Comparison of ENCODE assay signal across 1 fruit fly cellular context in genomic region chr3R:15332994-15333393, dm6.
A peak's percentile ranks its signal among the peaks of the same experiment; 100 is the strongest.
TF ChIP-seq lines count a peak whose summit lies in the region.

TSS of gene Fkbp39 (minus strand) at chr3R:15333133.
TSS of gene Cyfip (plus strand) at chr3R:15333266.

TF ChIP-seq in whole organism, embryonic, 481 proteins besides CTCF, POLR2A, EP300 and RAD21 (continued from another document):
- 0 out of 3 replicates have a peak, but pooled peaks have one; percentile 27 for TF ChIP-seq ase (GFP tag; IDR thresholded peaks at IDR 0.05; lab: Robert Waterston, UW)
- TF ChIP-seq Tbp (GFP tag; optimal IDR thresholded peaks at IDR 0.05; lab: Kevin White, UChicago) = no peak
- peak; percentile 75 for TF ChIP-seq bbx (GFP tag; IDR thresholded peaks at IDR 0.05; lab: Robert Waterston, UW; ENCODE audit: partially characterized antibody)
- peak; percentile 31; the same call in 1 of the 2 replicates for TF ChIP-seq CG32767 (GFP tag; IDR thresholded peaks at IDR 0.05; lab: Robert Waterston, UW)
- peak; percentile 60 for TF ChIP-seq maf-S (GFP tag; optimal IDR thresholded peaks at IDR 0.05; lab: Kevin White, UChicago)
- peak; percentile 26 for TF ChIP-seq bigmax (GFP tag; optimal IDR thresholded peaks at IDR 0.05; lab: Kevin White, UChicago)
- no peak for TF ChIP-seq CG17612 (GFP tag; IDR thresholded peaks at IDR 0.05; lab: Robert Waterston, UW)
- no peak for TF ChIP-seq CG12071 (GFP tag; optimal IDR thresholded peaks at IDR 0.05; lab: Kevin White, UChicago)
- TF ChIP-seq odd (GFP tag; optimal IDR thresholded peaks at IDR 0.05; lab: Kevin White, UChicago) = no peak
- no peak for TF ChIP-seq pan (optimal IDR thresholded peaks at IDR 0.05; lab: Kevin White, UChicago)
- TF ChIP-seq pan (GFP tag; optimal IDR thresholded peaks at IDR 0.05 in 1 of 2, IDR thresholded peaks at IDR 0.05 in 1 of 2) = peak in 1 of 2 experiments; percentile 54
- TF ChIP-seq hb (GFP tag; IDR thresholded peaks at IDR 0.05; lab: Robert Waterston, UW; ENCODE audit: partially characterized antibody) = peak; percentile 70; the same call in 1 of the 3 replicates
- TF ChIP-seq toy (GFP tag; IDR thresholded peaks at IDR 0.05; lab: Robert Waterston, UW) = no peak
- TF ChIP-seq CG12236 (GFP tag; optimal IDR thresholded peaks at IDR 0.05; lab: Kevin White, UChicago) = no peak
- TF ChIP-seq CG11695 (GFP tag; IDR thresholded peaks at IDR 0.05; lab: Robert Waterston, UW) = no peak
- peak; percentile 85 for TF ChIP-seq CG13287 (GFP tag; IDR thresholded peaks at IDR 0.05; lab: Robert Waterston, UW; ENCODE audit: partially characterized antibody)
- no peak for TF ChIP-seq seq (GFP tag; IDR thresholded peaks at IDR 0.05; lab: Robert Waterston, UW)
- peak; percentile 60 for TF ChIP-seq CG10267 (tag; optimal IDR thresholded peaks at IDR 0.05; lab: Kevin White, UChicago)
- peak; percentile 47 for TF ChIP-seq cg (GFP tag; optimal IDR thresholded peaks at IDR 0.05; lab: Kevin White, UChicago)
- TF ChIP-seq CG7928 (GFP tag; optimal IDR thresholded peaks at IDR 0.05; lab: Kevin White, UChicago) = peak; percentile 38
- TF ChIP-seq z (GFP tag; IDR thresholded peaks at IDR 0.05; lab: Robert Waterston, UW) = no peak
- peak; percentile 2 for TF ChIP-seq CG13296 (GFP tag; optimal IDR thresholded peaks at IDR 0.05; lab: Kevin White, UChicago)
- peak; percentile 34 for TF ChIP-seq CG10366 (GFP tag; IDR thresholded peaks at IDR 0.05; lab: Robert Waterston, UW)
- no peak for TF ChIP-seq Mad (GFP tag; optimal IDR thresholded peaks at IDR 0.05; lab: Kevin White, UChicago)
- TF ChIP-seq CG18476 (GFP tag; optimal IDR thresholded peaks at IDR 0.05; lab: Kevin White, UChicago) = no peak
- TF ChIP-seq CG11504 (tag; optimal IDR thresholded peaks at IDR 0.05; lab: Kevin White, UChicago) = no peak
- TF ChIP-seq inv (GFP tag; IDR thresholded peaks at IDR 0.05; lab: Robert Waterston, UW; ENCODE audit: partially characterized antibody) = peak; percentile 59
- TF ChIP-seq CG2199 (GFP tag; IDR thresholded peaks at IDR 0.05; lab: Robert Waterston, UW) = no peak
- TF ChIP-seq Med (GFP tag; lab: Kevin White, UChicago) = peak; percentile 98
- TF ChIP-seq CG10209 (GFP tag; optimal IDR thresholded peaks at IDR 0.05; lab: Kevin White, UChicago) = no peak
- TF ChIP-seq sisA (GFP tag; IDR thresholded peaks at IDR 0.05; lab: Robert Waterston, UW) = no peak; the same call in 1 of the 2 replicates
- peak; percentile 49 for TF ChIP-seq shn (GFP tag; optimal IDR thresholded peaks at IDR 0.05; lab: Kevin White, UChicago)
- TF ChIP-seq CG16813 (GFP tag; IDR thresholded peaks at IDR 0.05; lab: Robert Waterston, UW; ENCODE audit: partially characterized antibody) = peak; percentile 74
- no peak for TF ChIP-seq C15 (GFP tag; IDR thresholded peaks at IDR 0.05; lab: Robert Waterston, UW)
- TF ChIP-seq zfh2 (GFP tag; optimal IDR thresholded peaks at IDR 0.05; lab: Kevin White, UChicago) = peak; percentile 76
- TF ChIP-seq Hr3 (GFP tag; optimal IDR thresholded peaks at IDR 0.05; lab: Kevin White, UChicago) = peak; percentile 20
- no peak for TF ChIP-seq CG18262 (tag; optimal IDR thresholded peaks at IDR 0.05; lab: Kevin White, UChicago)
- TF ChIP-seq CG5180 (GFP tag; optimal IDR thresholded peaks at IDR 0.05; lab: Kevin White, UChicago) = no peak
- 0 out of 2 replicates have a peak, but pooled peaks have one; percentile 5 for TF ChIP-seq crol (GFP tag; IDR thresholded peaks at IDR 0.05; lab: Robert Waterston, UW)
- peak; percentile 64 for TF ChIP-seq CG32532 (GFP tag; IDR thresholded peaks at IDR 0.05; lab: Robert Waterston, UW)
- peak; percentile 59; the same call in 2 of the 3 replicates for TF ChIP-seq CG7963 (GFP tag; IDR thresholded peaks at IDR 0.05; lab: Robert Waterston, UW; ENCODE audit: partially characterized antibody)
- TF ChIP-seq Mrtf (GFP tag; IDR thresholded peaks at IDR 0.05; lab: Robert Waterston, UW) = no peak
- no peak for TF ChIP-seq Ssrp (tag; optimal IDR thresholded peaks at IDR 0.05; lab: Kevin White, UChicago)
- peak; percentile 80 for TF ChIP-seq HLH4C (GFP tag; IDR thresholded peaks at IDR 0.05; lab: Robert Waterston, UW; ENCODE audit: partially characterized antibody)
- TF ChIP-seq NFAT (GFP tag; IDR thresholded peaks at IDR 0.05; lab: Robert Waterston, UW) = peak; percentile 41; the same call in 1 of the 2 replicates
- no peak; the same call in 1 of the 2 replicates for TF ChIP-seq lmd (GFP tag; IDR thresholded peaks at IDR 0.05; lab: Robert Waterston, UW)
- no peak for TF ChIP-seq CG14667 (GFP tag; IDR thresholded peaks at IDR 0.05; lab: Robert Waterston, UW)
- no peak for TF ChIP-seq oc (tag; optimal IDR thresholded peaks at IDR 0.05; lab: Kevin White, UChicago)
- peak; percentile 61 for TF ChIP-seq vfl (GFP tag; optimal IDR thresholded peaks at IDR 0.05; lab: Kevin White, UChicago)
- peak; percentile 33 for TF ChIP-seq CG30403 (GFP tag; optimal IDR thresholded peaks at IDR 0.05; lab: Kevin White, UChicago)
- TF ChIP-seq CG9932 (GFP tag; IDR thresholded peaks at IDR 0.05; lab: Robert Waterston, UW) = peak; percentile 71
- no peak for TF ChIP-seq CG2129 (GFP tag; IDR thresholded peaks at IDR 0.05; lab: Robert Waterston, UW; ENCODE audit: partially characterized antibody)
- TF ChIP-seq vvl (GFP tag; IDR thresholded peaks at IDR 0.05; lab: Robert Waterston, UW) = peak; percentile 66; the same call in 1 of the 2 replicates
- TF ChIP-seq tna (GFP tag; IDR thresholded peaks at IDR 0.05; lab: Robert Waterston, UW; ENCODE audit: partially characterized antibody) = 0 out of 2 replicates have a peak, but pooled peaks have one; percentile 34
- peak; percentile 29 for TF ChIP-seq bab2 (GFP tag; optimal IDR thresholded peaks at IDR 0.05; lab: Kevin White, UChicago)
- peak; percentile 54; the same call in 1 of the 2 replicates for TF ChIP-seq sna (GFP tag; IDR thresholded peaks at IDR 0.05; lab: Robert Waterston, UW; ENCODE audit: partially characterized antibody)
- no peak for TF ChIP-seq run (tag; optimal IDR thresholded peaks at IDR 0.05; lab: Kevin White, UChicago)
- peak; percentile 64 for TF ChIP-seq Doc3 (GFP tag; IDR thresholded peaks at IDR 0.05; lab: Robert Waterston, UW; ENCODE audit: partially characterized antibody)
- TF ChIP-seq crc (GFP tag; optimal IDR thresholded peaks at IDR 0.05; lab: Kevin White, UChicago) = no peak
- TF ChIP-seq gfzf (GFP tag; optimal IDR thresholded peaks at IDR 0.05; lab: Kevin White, UChicago) = peak; percentile 98
- TF ChIP-seq MBD-R2 (GFP tag; IDR thresholded peaks at IDR 0.05; lab: Robert Waterston, UW) = peak; percentile 98
- TF ChIP-seq nom (GFP tag; optimal IDR thresholded peaks at IDR 0.05; lab: Kevin White, UChicago) = no peak
- TF ChIP-seq NfI (GFP tag; optimal IDR thresholded peaks at IDR 0.05; lab: Kevin White, UChicago) = peak; percentile 34
- peak; percentile 32 for TF ChIP-seq pum (GFP tag; optimal IDR thresholded peaks at IDR 0.05; lab: Kevin White, UChicago)
- TF ChIP-seq CG8290 (GFP tag; optimal IDR thresholded peaks at IDR 0.05; lab: Kevin White, UChicago) = no peak
- no peak for TF ChIP-seq CG8290 (tag; optimal IDR thresholded peaks at IDR 0.05; lab: Kevin White, UChicago)
- peak; percentile 54 for TF ChIP-seq Max (GFP tag; optimal IDR thresholded peaks at IDR 0.05; lab: Kevin White, UChicago)
- peak; percentile 52 for TF ChIP-seq CG2712 (tag; optimal IDR thresholded peaks at IDR 0.05; lab: Kevin White, UChicago)
- no peak for TF ChIP-seq fd3F (GFP tag; optimal IDR thresholded peaks at IDR 0.05; lab: Kevin White, UChicago)
- TF ChIP-seq Trl (optimal IDR thresholded peaks at IDR 0.05; lab: Kevin White, UChicago) = no peak
- peak; percentile 74 for TF ChIP-seq Trl (GFP tag; optimal IDR thresholded peaks at IDR 0.05; lab: Kevin White, UChicago)
- TF ChIP-seq CG12391 (tag; optimal IDR thresholded peaks at IDR 0.05; lab: Kevin White, UChicago) = peak; percentile 64
- TF ChIP-seq sd (tag; optimal IDR thresholded peaks at IDR 0.05; lab: Kevin White, UChicago) = no peak
- peak; percentile 62; the same call in 1 of the 3 replicates for TF ChIP-seq CG11456 (GFP tag; IDR thresholded peaks at IDR 0.05; lab: Robert Waterston, UW)
- TF ChIP-seq Sin3A (optimal IDR thresholded peaks at IDR 0.05; lab: Kevin White, UChicago) = peak; percentile 84
- TF ChIP-seq Hand (GFP tag; optimal IDR thresholded peaks at IDR 0.05; lab: Kevin White, UChicago) = no peak
- TF ChIP-seq jumu (GFP tag; optimal IDR thresholded peaks at IDR 0.05; lab: Kevin White, UChicago) = peak; percentile 87
- TF ChIP-seq Nf-YB (GFP tag; optimal IDR thresholded peaks at IDR 0.05; lab: Kevin White, UChicago) = peak; percentile 48
- TF ChIP-seq HmgZ (tag; optimal IDR thresholded peaks at IDR 0.05; lab: Kevin White, UChicago) = peak; percentile 91
- TF ChIP-seq CG12769 (tag; optimal IDR thresholded peaks at IDR 0.05; lab: Kevin White, UChicago) = no peak
- peak; percentile 44 for TF ChIP-seq CG9609 (GFP tag; optimal IDR thresholded peaks at IDR 0.05; lab: Kevin White, UChicago)
- peak; percentile 98 for TF ChIP-seq CG4617 (GFP tag; optimal IDR thresholded peaks at IDR 0.05; lab: Kevin White, UChicago; ENCODE audit: borderline replicate concordance)
- peak; percentile 80 for TF ChIP-seq trem (tag; optimal IDR thresholded peaks at IDR 0.05; lab: Kevin White, UChicago)
- peak; percentile 78 for TF ChIP-seq CG32772 (GFP tag; IDR thresholded peaks at IDR 0.05; lab: Robert Waterston, UW)
- no peak for TF ChIP-seq CG6854 (GFP tag; optimal IDR thresholded peaks at IDR 0.05; lab: Kevin White, UChicago)
- no peak; the same call in 1 of the 2 replicates for TF ChIP-seq ranshi (GFP tag; IDR thresholded peaks at IDR 0.05; lab: Robert Waterston, UW)
- TF ChIP-seq gro (GFP tag; optimal IDR thresholded peaks at IDR 0.05; lab: Kevin White, UChicago) = peak; percentile 85
- no peak for TF ChIP-seq CG7271 (tag; optimal IDR thresholded peaks at IDR 0.05; lab: Kevin White, UChicago)
- TF ChIP-seq CG17912 (GFP tag; optimal IDR thresholded peaks at IDR 0.05; lab: Kevin White, UChicago) = peak; percentile 52
- TF ChIP-seq CG3163 (GFP tag; optimal IDR thresholded peaks at IDR 0.05; lab: Kevin White, UChicago) = peak; percentile 39
- TF ChIP-seq unc-4 (GFP tag; IDR thresholded peaks at IDR 0.05; lab: Robert Waterston, UW; ENCODE audit: partially characterized antibody) = peak; percentile 77
- TF ChIP-seq Bdp1 (GFP tag; optimal IDR thresholded peaks at IDR 0.05; lab: Kevin White, UChicago) = peak; percentile 19
- no peak for TF ChIP-seq ham (GFP tag; IDR thresholded peaks at IDR 0.05; lab: Robert Waterston, UW)
- TF ChIP-seq ato (GFP tag; IDR thresholded peaks at IDR 0.05; lab: Robert Waterston, UW; ENCODE audit: partially characterized antibody) = peak; percentile 67
- TF ChIP-seq Bteb2 (GFP tag; optimal IDR thresholded peaks at IDR 0.05; lab: Kevin White, UChicago) = no peak
- peak in 1 of 2 experiments; percentile 43 for TF ChIP-seq insv (GFP tag; optimal IDR thresholded peaks at IDR 0.05; lab: Kevin White, UChicago)
- peak; percentile 98 for TF ChIP-seq CG17186 (GFP tag; optimal IDR thresholded peaks at IDR 0.05; lab: Kevin White, UChicago)
- peak; percentile 31; the same call in 1 of the 3 replicates for TF ChIP-seq zen2 (GFP tag; IDR thresholded peaks at IDR 0.05; lab: Robert Waterston, UW; ENCODE audit: partially characterized antibody)
- peak; percentile 70 for TF ChIP-seq CG33213 (GFP tag; optimal IDR thresholded peaks at IDR 0.05; lab: Kevin White, UChicago)
- TF ChIP-seq CG31224 (GFP tag; IDR thresholded peaks at IDR 0.05; lab: Robert Waterston, UW) = no peak
- TF ChIP-seq Ets65A (GFP tag; lab: Kevin White, UChicago) = peak; percentile 85
- TF ChIP-seq CG2120 (GFP tag; optimal IDR thresholded peaks at IDR 0.05; lab: Kevin White, UChicago) = peak; percentile 71
